Worm (Caenorhabditis elegans) whole organism, late embryonic: ENCODE data around the gene fbxa-89.

Experiments
- C08G9.2 ChIP-seq: sonication (generic microtip); optimal IDR thresholded peaks from 2 replicates; lab custom pipeline; 2016; ENCODE audit warnings: mild to moderate bottlenecking, missing genetic modification characterization, moderate library complexity, missing compliant biosample characterization
- K02D7.2 ChIP-seq: sonication (generic microtip); optimal IDR thresholded peaks from 2 replicates; lab custom pipeline; 2017; ENCODE audit warnings: mild to moderate bottlenecking, missing genetic modification characterization, missing compliant biosample characterization
- K09A11.1 ChIP-seq: sonication (generic microtip); optimal IDR thresholded peaks from 2 replicates; lab custom pipeline; 2017; ENCODE audit warnings: antibody characterized with exemption, mild to moderate bottlenecking, missing genetic modification characterization, missing compliant biosample characterization; ENCODE audit not compliant: insufficient read depth
- Y22D7AL.16 ChIP-seq: sonication (generic microtip); optimal IDR thresholded peaks from 2 replicates; lab custom pipeline; 2016; ENCODE audit warnings: missing genetic modification characterization, missing compliant biosample characterization
- ama-1 ChIP-seq: fragments of 150-350 bp; optimal IDR thresholded peaks from 2 replicates; lab custom pipeline; 2014
- ceh-14 ChIP-seq: sonication (generic microtip); optimal IDR thresholded peaks from 2 replicates; lab custom pipeline; 2016; ENCODE audit warnings: missing genotype, missing genetic modification characterization, missing compliant biosample characterization
- ceh-22 ChIP-seq: sonication (generic microtip); optimal IDR thresholded peaks from 2 replicates; lab custom pipeline; 2017; ENCODE audit warnings: missing biosample characterization, missing genetic modification characterization
- ceh-24 ChIP-seq: sonication (generic microtip); optimal IDR thresholded peaks from 2 replicates; lab custom pipeline; 2016; ENCODE audit warnings: mild to moderate bottlenecking, missing genetic modification characterization, missing compliant biosample characterization
- ceh-30 ChIP-seq: fragments of 150-350 bp; optimal IDR thresholded peaks from 2 replicates; lab custom pipeline; 2014; ENCODE audit warnings: missing biosample characterization, missing genetic modification characterization
- ceh-48 ChIP-seq: sonication (generic microtip); optimal IDR thresholded peaks from 2 replicates; lab custom pipeline; 2016; ENCODE audit warnings: missing genetic modification characterization, inconsistent platforms, missing compliant biosample characterization
- che-1 ChIP-seq: sonication (generic microtip); optimal IDR thresholded peaks from 2 replicates; lab custom pipeline; 2016; ENCODE audit warnings: mild to moderate bottlenecking, missing genetic modification characterization, missing compliant biosample characterization
- dve-1 ChIP-seq: sonication (generic microtip); optimal IDR thresholded peaks from 2 replicates; lab custom pipeline; 2017; ENCODE audit warnings: antibody characterized with exemption, mild to moderate bottlenecking, missing genetic modification characterization, missing compliant biosample characterization
- elt-4 ChIP-seq: sonication (generic microtip); optimal IDR thresholded peaks from 2 replicates; lab custom pipeline; 2016; ENCODE audit warnings: missing genetic modification characterization, missing compliant biosample characterization
- eyg-1 ChIP-seq: sonication (generic microtip); optimal IDR thresholded peaks from 2 replicates; lab custom pipeline; 2016; ENCODE audit warnings: missing genotype, missing genetic modification characterization, missing compliant biosample characterization
- fkh-6 ChIP-seq: sonication (generic microtip); optimal IDR thresholded peaks from 2 replicates; lab custom pipeline; 2016; ENCODE audit warnings: missing genetic modification characterization, missing compliant biosample characterization
- gmeb-2 ChIP-seq: sonication (generic microtip); optimal IDR thresholded peaks from 2 replicates; lab custom pipeline; 2016; ENCODE audit warnings: missing genetic modification characterization, inconsistent platforms, missing compliant biosample characterization
- hlh-13 ChIP-seq: fragments of 200-800 bp; sonication (Bioruptor generic); optimal IDR thresholded peaks from 2 replicates; lab custom pipeline; 2018; ENCODE audit warnings: mild to moderate bottlenecking, missing genetic modification characterization, missing compliant biosample characterization
- hlh-30 ChIP-seq: sonication (generic microtip); optimal IDR thresholded peaks from 2 replicates; lab custom pipeline; 2017; ENCODE audit warnings: antibody characterized with exemption, missing genetic modification characterization, missing compliant biosample characterization; ENCODE audit not compliant: insufficient read depth
- hlh-6 ChIP-seq: sonication (generic microtip); optimal IDR thresholded peaks from 2 replicates; lab custom pipeline; 2016; ENCODE audit warnings: missing genotype, missing genetic modification characterization, missing compliant biosample characterization
- lim-6 ChIP-seq: sonication (generic microtip); optimal IDR thresholded peaks from 2 replicates; lab custom pipeline; 2016; ENCODE audit warnings: missing genetic modification characterization, missing compliant biosample characterization
- madf-2 ChIP-seq: sonication (generic microtip); optimal IDR thresholded peaks from 2 replicates; lab custom pipeline; 2017; ENCODE audit warnings: missing genetic modification characterization, missing compliant biosample characterization
- nfya-1 ChIP-seq: sonication (generic microtip); optimal IDR thresholded peaks from 2 replicates; lab custom pipeline; 2017; ENCODE audit warnings: missing genetic modification characterization, mild to moderate bottlenecking, missing compliant biosample characterization, antibody characterized with exemption, moderate library complexity
- nhr-11 ChIP-seq: fragments of 150-350 bp; optimal IDR thresholded peaks from 2 replicates; lab custom pipeline; 2014; ENCODE audit warnings: missing biosample characterization, missing genetic modification characterization
- odd-2 ChIP-seq: sonication (generic microtip); optimal IDR thresholded peaks from 2 replicates; lab custom pipeline; 2017; ENCODE audit warnings: antibody characterized with exemption, mild to moderate bottlenecking, missing genetic modification characterization, missing compliant biosample characterization
- pag-3 ChIP-seq: sonication (generic microtip); optimal IDR thresholded peaks from 2 replicates; lab custom pipeline; 2016; ENCODE audit warnings: missing compliant biosample characterization, missing genetic modification characterization, borderline replicate concordance
- pax-1 ChIP-seq: fragments of 150-350 bp; optimal IDR thresholded peaks from 2 replicates; lab custom pipeline; 2014; ENCODE audit warnings: missing biosample characterization, missing genetic modification characterization
- pha-2 ChIP-seq: sonication (generic microtip); optimal IDR thresholded peaks from 2 replicates; lab custom pipeline; 2017; ENCODE audit warnings: mild to moderate bottlenecking, missing genetic modification characterization, missing compliant biosample characterization
- pqm-1 ChIP-seq: sonication (generic microtip); optimal IDR thresholded peaks from 2 replicates; lab custom pipeline; 2016; ENCODE audit warnings: missing genetic modification characterization, missing compliant biosample characterization
- ref-2 ChIP-seq: sonication (generic microtip); optimal IDR thresholded peaks from 2 replicates; lab custom pipeline; 2016; ENCODE audit warnings: missing genetic modification characterization, missing compliant biosample characterization
- rnt-1 ChIP-seq: sonication (generic microtip); optimal IDR thresholded peaks from 2 replicates; lab custom pipeline; 2016; ENCODE audit warnings: missing genetic modification characterization, missing compliant biosample characterization
- sox-2 ChIP-seq: fragments of 200-800 bp; sonication (Bioruptor generic); IDR thresholded peaks from 2 replicates; pipeline ENCODE4 v1.3.6; 2022; ENCODE audit warnings: missing genetic modification reagents, missing genetic modification characterization, missing compliant biosample characterization
- syd-9 ChIP-seq: sonication (generic microtip); optimal IDR thresholded peaks from 2 replicates; lab custom pipeline; 2016; ENCODE audit warnings: mild to moderate bottlenecking, missing genetic modification characterization, moderate library complexity, missing compliant biosample characterization
- tbx-2 ChIP-seq: sonication (generic microtip); optimal IDR thresholded peaks from 2 replicates; lab custom pipeline; 2016; ENCODE audit warnings: missing genetic modification characterization, missing compliant biosample characterization
- tbx-7 ChIP-seq: sonication (generic microtip); optimal IDR thresholded peaks from 2 replicates; lab custom pipeline; 2016; ENCODE audit warnings: missing genotype, missing genetic modification characterization, missing compliant biosample characterization
- unc-42 ChIP-seq: sonication (generic microtip); optimal IDR thresholded peaks from 2 replicates; lab custom pipeline; 2016; ENCODE audit warnings: missing genotype, missing genetic modification characterization, missing compliant biosample characterization
- unc-86 ChIP-seq: sonication (generic microtip); optimal IDR thresholded peaks from 2 replicates; lab custom pipeline; 2016; ENCODE audit warnings: missing genetic modification characterization, missing compliant biosample characterization

Gene fbxa-89

ce11 chrIII:12218633-12219097 lies 17.3 kb upstream of the fbxa-89 start, which contains the start of the genes gex-4 and gphr-1 (continued):
- no peak for TF ChIP-seq nhr-11
- no peak for TF ChIP-seq hlh-13 (GFP tag; lab: Kevin White, UChicago)
- TF ChIP-seq pqm-1 (tag; lab: Kevin White, UChicago): no peak
- TF ChIP-seq ceh-30: no peak
- no peak for TF ChIP-seq dve-1 (tag; lab: Kevin White, UChicago)
- TF ChIP-seq hlh-6 (tag; lab: Kevin White, UChicago): no peak
- TF ChIP-seq syd-9: no peak
- TF ChIP-seq gmeb-2 (tag; lab: Kevin White, UChicago): no peak
- no peak for TF ChIP-seq ceh-22
- no peak for TF ChIP-seq eyg-1
- no peak for TF ChIP-seq K09A11.1 (tag; lab: Kevin White, UChicago)
- TF ChIP-seq unc-86 (tag; lab: Kevin White, UChicago): peak; percentile 36
- TF ChIP-seq ceh-24 (tag; lab: Kevin White, UChicago): no peak
- TF ChIP-seq che-1 (tag; lab: Kevin White, UChicago): no peak
- TF ChIP-seq elt-4 (tag; lab: Kevin White, UChicago): no peak
- no peak for TF ChIP-seq madf-2 (tag; lab: Kevin White, UChicago)

- no peak for TF ChIP-seq ref-2
- peak; percentile 56 for TF ChIP-seq nfya-1
Observed at ce11 chrIII:12220820-12221219, 15.2 kb upstream of the fbxa-89 start.

ce11 chrIII:12221452-12221851 lies 14.5 kb upstream of the fbxa-89 start:
- TF ChIP-seq ceh-22 (no peak), nfya-1 (peak; percentile 66)
- TF ChIP-seq, all 69 proteins: peak for 1

- TF ChIP-seq pag-3 (tag; lab: Kevin White, UChicago) (no peak), Y22D7AL.16 (no peak), lim-6 (tag; lab: Kevin White, UChicago) (no peak), ceh-24 (tag; lab: Kevin White, UChicago) (no peak)
Observed at ce11 chrIII:12223208-12223607, 12.8 kb upstream of the fbxa-89 start.

- TF ChIP-seq C08G9.2 (tag; lab: Kevin White, UChicago): no peak
- TF ChIP-seq sox-2 (GFP tag; lab: Robert Waterston, UW): no peak
- TF ChIP-seq ama-1: no peak
- no peak for TF ChIP-seq ceh-14 (tag; lab: Kevin White, UChicago)
- TF ChIP-seq odd-2 (tag; lab: Kevin White, UChicago): no peak
- TF ChIP-seq pax-1 (tag; lab: Kevin White, UChicago): no peak
- TF ChIP-seq pha-2 (tag; lab: Kevin White, UChicago): no peak
- no peak for TF ChIP-seq tbx-7
- no peak for TF ChIP-seq K02D7.2
- TF ChIP-seq, all 69 proteins: peak for 0
Observed at ce11 chrIII:12225234-12225633, 10.8 kb upstream of the fbxa-89 start, which contains the start of gene gmn-1. Gene gmn-1, minus strand, starts transcription at chrIII:12225331.

ce11 chrIII:12226089-12226682 lies 9.8 kb upstream of the fbxa-89 start, which contains the start of the genes Y75B8A.18 and Y75B8A.19:
Gene Y75B8A.18, minus strand, starts transcription at chrIII:12226230.
Gene Y75B8A.19, plus strand, starts transcription at chrIII:12226632.
- TF ChIP-seq ceh-48 (tag; lab: Kevin White, UChicago) (no peak), C08G9.2 (tag; lab: Kevin White, UChicago) (no peak), elt-4 (tag; lab: Kevin White, UChicago) (no peak), syd-9 (no peak), hlh-30 (tag; lab: Kevin White, UChicago) (peak; percentile 31), tbx-2 (tag; lab: Kevin White, UChicago) (peak; percentile 7), unc-42 (tag; lab: Kevin White, UChicago) (peak; percentile 88), rnt-1 (tag; lab: Kevin White, UChicago) (no peak), nfya-1 (peak; percentile 42), fkh-6 (tag; lab: Kevin White, UChicago) (no peak)
